Worm (Caenorhabditis elegans): ENCODE data around the gene sre-31.

DNA sequence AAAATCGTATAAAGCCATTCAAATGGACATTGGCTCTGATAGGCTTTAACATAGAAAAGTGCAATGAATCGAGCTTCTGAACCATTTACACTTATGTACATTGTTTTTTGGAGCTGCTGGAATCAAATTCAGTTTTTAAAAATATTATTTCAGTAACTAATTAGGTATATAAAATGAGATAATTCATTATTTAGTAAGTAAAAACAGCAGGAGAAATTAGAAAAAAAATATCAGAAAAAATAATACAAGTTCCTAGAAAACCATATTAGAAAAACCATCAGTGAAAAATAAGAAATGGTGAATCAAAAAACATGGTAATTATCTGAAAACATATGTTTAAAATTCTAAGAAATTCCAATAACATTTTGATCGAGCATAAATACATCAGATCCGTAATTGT, 11.0 kb downstream of the sre-31 start, which contains the start of gene F57G9.7:
- TF ChIP-seq dao-5 (tag; optimal IDR thresholded peaks at IDR 0.05) (no peak), him-1 (tag; optimal IDR thresholded peaks at IDR 0.05) (no peak), W03F9.2 (tag; optimal IDR thresholded peaks at IDR 0.05) (no peak)
